Worm (Caenorhabditis elegans) whole organism, mixed stage, embryonic: ENCODE measurements around the gene F26G1.2.

ENCODE experiments used
- ceh-39 ChIP-seq: fragments of 150-350 bp; optimal IDR thresholded peaks from 2 replicates; lab custom pipeline; 2014; ENCODE audit warnings: missing biosample characterization, missing genetic modification characterization
- cnd-1 ChIP-seq: fragments of 200-800 bp; sonication (Bioruptor generic); optimal IDR thresholded peaks from 2 replicates; lab custom pipeline; 2018; ENCODE audit warnings: mild to moderate bottlenecking, missing genetic modification characterization, missing compliant biosample characterization
- drap-1 ChIP-seq: fragments of 200-800 bp; sonication (Bioruptor generic); optimal IDR thresholded peaks from 3 replicates; lab custom pipeline; 2018; ENCODE audit warnings: mild to moderate bottlenecking, missing genetic modification characterization, missing compliant biosample characterization
- hlh-1 ChIP-seq: fragments of 150-350 bp; optimal IDR thresholded peaks from 2 replicates; lab custom pipeline; 2014; ENCODE audit warnings: missing biosample characterization, missing genetic modification reagents, missing genetic modification characterization
- lin-13 ChIP-seq: fragments of 150-350 bp; optimal IDR thresholded peaks from 2 replicates; lab custom pipeline; 2014; ENCODE audit warnings: missing biosample characterization, missing genetic modification characterization
- nhr-12 ChIP-seq: fragments of 150-350 bp; optimal IDR thresholded peaks from 2 replicates; lab custom pipeline; 2014; ENCODE audit warnings: missing biosample characterization, missing genetic modification characterization
- nhr-237 ChIP-seq: fragments of 150-350 bp; optimal IDR thresholded peaks from 2 replicates; lab custom pipeline; 2014; ENCODE audit warnings: missing biosample characterization, missing genetic modification characterization
- nhr-28 ChIP-seq: fragments of 150-350 bp; optimal IDR thresholded peaks from 2 replicates; lab custom pipeline; 2014; ENCODE audit warnings: missing biosample characterization, missing genetic modification characterization
- snpc-4 ChIP-seq: fragments of 150-350 bp; optimal IDR thresholded peaks from 2 replicates; lab custom pipeline; 2014; ENCODE audit warnings: missing biosample characterization, missing genetic modification characterization
- unc-39 ChIP-seq: fragments of 150-350 bp; optimal IDR thresholded peaks from 2 replicates; lab custom pipeline; 2014; ENCODE audit warnings: missing biosample characterization, missing genetic modification characterization
- ztf-11 ChIP-seq: fragments of 150-350 bp; optimal IDR thresholded peaks from 2 replicates; lab custom pipeline; 2014; ENCODE audit warnings: missing biosample characterization, missing genetic modification characterization

DNA sequence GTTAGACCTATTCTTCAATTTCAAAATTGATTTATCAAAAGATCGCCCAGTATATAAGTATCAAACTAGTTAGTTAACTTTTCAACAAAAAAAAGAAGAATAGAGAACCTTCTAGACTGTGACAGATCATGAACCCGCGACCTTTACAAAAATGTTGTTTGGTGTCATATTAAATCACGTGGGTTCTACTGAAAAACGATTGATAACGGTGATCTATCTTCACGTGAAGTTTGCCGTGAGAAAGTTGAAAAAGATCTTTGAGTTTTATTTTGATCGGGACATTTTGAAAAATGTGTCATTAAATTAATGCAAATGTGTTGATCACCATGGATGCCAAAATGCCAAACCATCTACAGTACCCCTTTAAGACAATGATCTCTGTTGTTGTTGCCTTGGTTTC, 14.5 kb upstream of the F26G1.2 start:
- TF ChIP-seq nhr-237 (tag; lab: Kevin White, UChicago) (no peak), snpc-4 (tag; lab: Kevin White, UChicago) (no peak), ztf-11 (tag; lab: Kevin White, UChicago) (no peak), cnd-1 (no peak), nhr-12 (tag; lab: Kevin White, UChicago) (no peak), hlh-1 (no peak), lin-13 (tag; lab: Kevin White, UChicago) (no peak), drap-1 (no peak), nhr-28 (tag; lab: Kevin White, UChicago) (no peak), unc-39 (tag; lab: Kevin White, UChicago) (no peak), ceh-39 (no peak)
